Comparison of ENCODE assay signal across 5 fruit fly cellular contexts in the genomic region with DNA sequence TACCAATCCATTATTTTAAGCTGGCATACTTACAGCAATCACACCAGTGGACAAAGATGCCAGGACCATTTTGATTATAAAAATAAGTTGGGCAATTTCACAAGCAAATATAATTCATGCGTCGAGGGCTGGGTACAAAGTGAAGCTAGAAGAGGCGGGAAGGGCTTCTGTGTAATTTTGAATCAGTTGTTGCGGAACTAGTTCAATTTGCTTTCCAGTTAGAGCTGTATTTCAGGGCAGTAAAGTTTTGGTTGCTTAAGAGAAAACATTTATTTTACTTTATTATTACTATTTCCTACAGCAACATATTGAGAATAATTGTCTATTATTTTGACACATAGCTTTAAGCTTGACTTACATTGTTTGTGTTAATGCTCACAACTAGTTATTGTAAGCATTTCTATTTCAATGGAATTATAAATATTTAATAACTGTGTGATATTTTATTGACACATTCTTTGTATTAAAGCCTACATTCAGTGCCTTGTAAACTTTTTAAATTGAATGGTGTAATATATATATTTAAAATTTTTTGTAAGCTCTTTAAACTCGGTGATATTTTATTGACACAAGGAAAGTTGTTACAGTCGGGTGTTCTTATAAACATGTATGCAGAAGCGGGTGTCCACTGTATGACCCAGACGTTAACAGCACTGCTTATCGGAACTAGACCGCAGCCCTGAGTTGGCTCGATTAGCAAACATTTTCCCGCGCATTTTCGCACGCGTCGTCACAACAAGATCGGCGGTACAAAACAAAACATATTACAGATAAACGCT.
A peak's percentile ranks its signal among the peaks of the same experiment; 100 is the strongest.
TF ChIP-seq lines count a peak whose summit lies in the region.

A gene (minus strand): TSS at position 150 of the 779 bp plus-strand sequence.
A gene (plus strand): TSS at position 669 of the 779 bp plus-strand sequence.

TF ChIP-seq in whole organism, adult, 20 proteins besides CTCF, POLR2A, EP300 and RAD21 (continued from another document):
- TF ChIP-seq toe (GFP tag; optimal IDR thresholded peaks at IDR 0.05; lab: Kevin White, UChicago) (peak; percentile 79), cic (GFP tag; optimal IDR thresholded peaks at IDR 0.05; lab: Kevin White, UChicago) (no peak), CG14711 (tag; optimal IDR thresholded peaks at IDR 0.05; lab: Kevin White, UChicago) (peak; percentile 66), CG33017 (tag; optimal IDR thresholded peaks at IDR 0.05; lab: Kevin White, UChicago) (peak; percentile 73)

TF ChIP-seq in whole organism, embryonic, 481 proteins besides CTCF, POLR2A, EP300 and RAD21 (continued from another document and continues in another):
- TF ChIP-seq bbx (GFP tag; IDR thresholded peaks at IDR 0.05; lab: Robert Waterston, UW; ENCODE audit: partially characterized antibody) (peak; percentile 39; the same call in 1 of the 2 replicates), h (optimal IDR thresholded peaks at IDR 0.05; lab: Kevin White, UChicago) (no peak), CG11085 (GFP tag; IDR thresholded peaks at IDR 0.05; lab: Robert Waterston, UW) (peak; percentile 73), CG18476 (GFP tag; optimal IDR thresholded peaks at IDR 0.05; lab: Kevin White, UChicago) (peak; percentile 50), Optix (GFP tag; IDR thresholded peaks at IDR 0.05; lab: Robert Waterston, UW) (no peak; the same call in 2 of the 3 replicates), CG2199 (GFP tag; IDR thresholded peaks at IDR 0.05; lab: Robert Waterston, UW) (0 out of 3 replicates have a peak, but pooled peaks have one; percentile 32), Doc2 (GFP tag; IDR thresholded peaks at IDR 0.05; lab: Robert Waterston, UW) (peak; percentile 34; the same call in 1 of the 2 replicates), CG12219 (GFP tag; optimal IDR thresholded peaks at IDR 0.05; lab: Kevin White, UChicago) (peak; percentile 50), CG3065 (GFP tag; optimal IDR thresholded peaks at IDR 0.05; lab: Kevin White, UChicago) (no peak), en (GFP tag; optimal IDR thresholded peaks at IDR 0.05; lab: Kevin White, UChicago) (no peak), BEAF-32 (GFP tag; optimal IDR thresholded peaks at IDR 0.05; lab: Kevin White, UChicago) (peak; percentile 19), ssp (GFP tag; IDR thresholded peaks at IDR 0.05; lab: Robert Waterston, UW) (peak; percentile 71), Doc3 (GFP tag; IDR thresholded peaks at IDR 0.05; lab: Robert Waterston, UW; ENCODE audit: partially characterized antibody) (no peak), run (tag; optimal IDR thresholded peaks at IDR 0.05; lab: Kevin White, UChicago) (no peak), dpn (GFP tag; optimal IDR thresholded peaks at IDR 0.05; lab: Kevin White, UChicago) (peak; percentile 47 to 81), CG4617 (GFP tag; optimal IDR thresholded peaks at IDR 0.05; lab: Kevin White, UChicago; ENCODE audit: borderline replicate concordance) (peak; percentile 41), NfI (GFP tag; optimal IDR thresholded peaks at IDR 0.05; lab: Kevin White, UChicago) (peak; percentile 82), Pdp1 (GFP tag; optimal IDR thresholded peaks at IDR 0.05; lab: Kevin White, UChicago) (peak in 1 of 2 experiments; percentile 70), CG11723 (GFP tag; optimal IDR thresholded peaks at IDR 0.05; lab: Kevin White, UChicago) (peak; percentile 55), CG8089 (GFP tag; optimal IDR thresholded peaks at IDR 0.05; lab: Kevin White, UChicago) (no peak), HmgZ (tag; optimal IDR thresholded peaks at IDR 0.05; lab: Kevin White, UChicago) (peak; percentile 63), Lim3 (GFP tag; IDR thresholded peaks at IDR 0.05; lab: Robert Waterston, UW) (no peak), dmrt99B (tag; optimal IDR thresholded peaks at IDR 0.05; lab: Kevin White, UChicago) (no peak), sens-2 (GFP tag; IDR thresholded peaks at IDR 0.05; lab: Robert Waterston, UW) (peak; percentile 56; the same call in 1 of the 2 replicates), slp2 (GFP tag; optimal IDR thresholded peaks at IDR 0.05; lab: Kevin White, UChicago) (no peak), CG3995 (GFP tag; optimal IDR thresholded peaks at IDR 0.05; lab: Kevin White, UChicago) (peak; percentile 67), Stat92E (GFP tag; optimal IDR thresholded peaks at IDR 0.05; lab: Kevin White, UChicago) (no peak), da (GFP tag; optimal IDR thresholded peaks at IDR 0.05; lab: Kevin White, UChicago) (no peak)

TF ChIP-seq in whole organism, prepupa, 60 proteins besides CTCF, POLR2A, EP300 and RAD21 (continued from another document and continues in another):
- TF ChIP-seq Ets96B (tag; optimal IDR thresholded peaks at IDR 0.05; lab: Kevin White, UChicago) (peak; percentile 75), net (GFP tag; optimal IDR thresholded peaks at IDR 0.05; lab: Kevin White, UChicago) (peak; percentile 74), CG8319 (GFP tag; optimal IDR thresholded peaks at IDR 0.05; lab: Kevin White, UChicago) (peak; percentile 71), eg (GFP tag; IDR thresholded peaks at IDR 0.05; lab: Robert Waterston, UW) (peak; percentile 80), CG6808 (GFP tag; optimal IDR thresholded peaks at IDR 0.05; lab: Kevin White, UChicago) (peak; percentile 67), lz (GFP tag; optimal IDR thresholded peaks at IDR 0.05; lab: Kevin White, UChicago) (peak; percentile 86), acj6 (GFP tag; optimal IDR thresholded peaks at IDR 0.05; lab: Kevin White, UChicago) (peak; percentile 84), CG6276 (GFP tag; optimal IDR thresholded peaks at IDR 0.05; lab: Kevin White, UChicago) (no peak), CG16779 (tag; optimal IDR thresholded peaks at IDR 0.05; lab: Kevin White, UChicago) (no peak), vri (GFP tag; optimal IDR thresholded peaks at IDR 0.05; lab: Kevin White, UChicago) (no peak), CG6163 (GFP tag; IDR thresholded peaks at IDR 0.05; lab: Robert Waterston, UW) (peak; percentile 68; the same call in 2 of the 3 replicates), CG4318 (GFP tag; optimal IDR thresholded peaks at IDR 0.05; lab: Kevin White, UChicago) (no peak), svp (GFP tag; lab: Kevin White, UChicago) (peak; percentile 94), Hr39 (GFP tag; optimal IDR thresholded peaks at IDR 0.05; lab: Kevin White, UChicago) (peak; percentile 79), achi (GFP tag; optimal IDR thresholded peaks at IDR 0.05; lab: Kevin White, UChicago) (peak; percentile 80), pdm3 (GFP tag; optimal IDR thresholded peaks at IDR 0.05; lab: Kevin White, UChicago) (no peak), CG3032 (tag; optimal IDR thresholded peaks at IDR 0.05; lab: Kevin White, UChicago) (peak; percentile 84), CG11294 (GFP tag; IDR thresholded peaks at IDR 0.05; lab: Robert Waterston, UW) (peak; percentile 76), topi (GFP tag; optimal IDR thresholded peaks at IDR 0.05; lab: Kevin White, UChicago) (peak; percentile 67), CG31627 (GFP tag; optimal IDR thresholded peaks at IDR 0.05; lab: Kevin White, UChicago) (peak; percentile 87), Gug (GFP tag; IDR thresholded peaks at IDR 0.05; lab: Robert Waterston, UW) (peak; percentile 67), CG32006 (GFP tag; optimal IDR thresholded peaks at IDR 0.05; lab: Kevin White, UChicago) (peak; percentile 88), salr (GFP tag; optimal IDR thresholded peaks at IDR 0.05; lab: Kevin White, UChicago) (peak; percentile 57 to 79), Hr4 (GFP tag; optimal IDR thresholded peaks at IDR 0.05; lab: Kevin White, UChicago) (no peak), Hr38 (GFP tag; optimal IDR thresholded peaks at IDR 0.05; lab: Kevin White, UChicago) (no peak), esn (GFP tag; optimal IDR thresholded peaks at IDR 0.05; lab: Kevin White, UChicago) (peak; percentile 85), CG3919 (GFP tag; optimal IDR thresholded peaks at IDR 0.05; lab: Kevin White, UChicago) (peak; percentile 83), fkh (GFP tag; optimal IDR thresholded peaks at IDR 0.05; lab: Kevin White, UChicago) (peak; percentile 87), Eip93F (GFP tag; optimal IDR thresholded peaks at IDR 0.05; lab: Kevin White, UChicago) (peak; percentile 36), spab (GFP tag; optimal IDR thresholded peaks at IDR 0.05; lab: Kevin White, UChicago) (peak; percentile 61), Sox102F (GFP tag; optimal IDR thresholded peaks at IDR 0.05; lab: Kevin White, UChicago) (peak; percentile 68)

TF ChIP-seq in whole organism, pupa, 21 proteins besides CTCF, POLR2A, EP300 and RAD21 (continued from another document):
- TF ChIP-seq CG17806 (tag; optimal IDR thresholded peaks at IDR 0.05; lab: Kevin White, UChicago) (peak; percentile 70), CG13204 (GFP tag; optimal IDR thresholded peaks at IDR 0.05; lab: Kevin White, UChicago) (no peak), Snoo (tag; optimal IDR thresholded peaks at IDR 0.05; lab: Kevin White, UChicago) (peak; percentile 85)

TF ChIP-seq in whole organism, wandering third instar larva, 38 proteins besides CTCF, POLR2A, EP300 and RAD21 (continued from another document):
- TF ChIP-seq Abd-B (GFP tag; optimal IDR thresholded peaks at IDR 0.05; lab: Kevin White, UChicago) (no peak), CG32264 (GFP tag; optimal IDR thresholded peaks at IDR 0.05; lab: Kevin White, UChicago) (no peak), Hr83 (GFP tag; optimal IDR thresholded peaks at IDR 0.05; lab: Kevin White, UChicago; ENCODE audit: poor library complexity, severe bottlenecking) (peak; percentile 73), Rel (GFP tag; optimal IDR thresholded peaks at IDR 0.05; lab: Kevin White, UChicago) (no peak), Rel (tag; optimal IDR thresholded peaks at IDR 0.05; lab: Kevin White, UChicago) (peak; percentile 19), Sp1 (GFP tag; optimal IDR thresholded peaks at IDR 0.05; lab: Kevin White, UChicago) (peak; percentile 84), dl (GFP tag; optimal IDR thresholded peaks at IDR 0.05; lab: Kevin White, UChicago; ENCODE audit: insufficient read depth in 1 of 2, partially characterized antibody in 2 of 2) (no peak), GATAd (GFP tag; optimal IDR thresholded peaks at IDR 0.05; lab: Kevin White, UChicago) (peak; percentile 8), lola (GFP tag; optimal IDR thresholded peaks at IDR 0.05; lab: Kevin White, UChicago) (no peak), psq (GFP tag; optimal IDR thresholded peaks at IDR 0.05; lab: Kevin White, UChicago) (peak; percentile 77), Jra (GFP tag; optimal IDR thresholded peaks at IDR 0.05; lab: Kevin White, UChicago) (no peak), Hnf4 (GFP tag; optimal IDR thresholded peaks at IDR 0.05; lab: Kevin White, UChicago) (no peak), rgr (GFP tag; optimal IDR thresholded peaks at IDR 0.05; lab: Kevin White, UChicago) (peak; percentile 74), HLH106 (tag; optimal IDR thresholded peaks at IDR 0.05; lab: Kevin White, UChicago) (peak; percentile 87), CrebA (GFP tag; optimal IDR thresholded peaks at IDR 0.05; lab: Kevin White, UChicago; ENCODE audit: borderline replicate concordance) (no peak), Vsx2 (GFP tag; optimal IDR thresholded peaks at IDR 0.05; lab: Kevin White, UChicago; ENCODE audit: partially characterized antibody) (no peak), h (GFP tag; optimal IDR thresholded peaks at IDR 0.05; lab: Kevin White, UChicago) (peak; percentile 75), ey (GFP tag; optimal IDR thresholded peaks at IDR 0.05; lab: Kevin White, UChicago) (peak; percentile 69)
